Worm (Caenorhabditis elegans) whole organism, L3 larva: ENCODE data around the gene F21C10.9.

Source experiments
- aly-2 ChIP-seq: fragments of 150-350 bp; optimal IDR thresholded peaks from 2 replicates; lab custom pipeline; 2014; ENCODE audit warnings: missing biosample characterization, missing genetic modification characterization
- ceh-16 ChIP-seq: sonication (generic microtip); optimal IDR thresholded peaks from 2 replicates; lab custom pipeline; 2017; ENCODE audit warnings: missing biosample characterization, missing genetic modification characterization
- fos-1 ChIP-seq: fragments of 150-350 bp; optimal IDR thresholded peaks from 2 replicates; lab custom pipeline; 2014; ENCODE audit warnings: missing biosample characterization, missing genetic modification characterization
- lin-15B ChIP-seq: fragments of 150-350 bp; optimal IDR thresholded peaks from 2 replicates; lab custom pipeline; 2014; ENCODE audit warnings: missing biosample characterization, missing genetic modification characterization
- mdl-1 ChIP-seq: fragments of 150-350 bp; optimal IDR thresholded peaks from 2 replicates; lab custom pipeline; 2014; ENCODE audit warnings: missing biosample characterization, missing genetic modification characterization
- nhr-76 ChIP-seq: fragments of 150-350 bp; sonication (generic microtip); optimal IDR thresholded peaks from 5 replicates; lab custom pipeline; 2014; ENCODE audit warnings: missing biosample characterization, missing genetic modification characterization
- nhr-77 ChIP-seq: fragments of 150-350 bp; optimal IDR thresholded peaks from 2 replicates; lab custom pipeline; 2014; ENCODE audit warnings: missing biosample characterization, missing genetic modification characterization
- pha-4 ChIP-seq: fragments of 150-350 bp; optimal IDR thresholded peaks from 2 replicates; lab custom pipeline; 2014; ENCODE audit warnings: missing biosample characterization, missing genetic modification reagents, missing genetic modification characterization
- skn-1 ChIP-seq: fragments of 150-350 bp; optimal IDR thresholded peaks from 2 replicates; lab custom pipeline; 2014; ENCODE audit warnings: missing biosample characterization, missing genetic modification characterization
- snpc-4 ChIP-seq: fragments of 150-350 bp; optimal IDR thresholded peaks from 2 replicates; lab custom pipeline; 2014; ENCODE audit warnings: missing biosample characterization, missing genetic modification characterization
- unc-62 ChIP-seq: fragments of 150-350 bp; sonication (generic microtip); optimal IDR thresholded peaks from 4 replicates; lab custom pipeline; 2014; ENCODE audit warnings: missing biosample characterization, missing genetic modification reagents, missing genetic modification characterization
- ztf-4 ChIP-seq: fragments of 150-350 bp; optimal IDR thresholded peaks from 2 replicates; lab custom pipeline; 2014; ENCODE audit warnings: missing biosample characterization, missing genetic modification characterization

ce11 chrV:9047555-9048049 is 50.9 kb downstream of the F21C10.9 start, which contains the start of gene C25E10.17:
- TF ChIP-seq aly-2 (tag; lab: Kevin White, UChicago) (no peak), ztf-4 (tag; lab: Kevin White, UChicago) (no peak), snpc-4 (tag; lab: Kevin White, UChicago) (no peak), lin-15B (tag; lab: Kevin White, UChicago) (no peak), nhr-77 (no peak), fos-1 (tag; lab: Kevin White, UChicago) (no peak), ceh-16 (tag; lab: Kevin White, UChicago) (no peak), skn-1 (tag; lab: Kevin White, UChicago) (no peak), nhr-76 (tag; lab: Kevin White, UChicago) (no peak), mdl-1 (tag; lab: Kevin White, UChicago) (no peak), pha-4 (no peak), unc-62 (no peak)
